Worm (Caenorhabditis elegans) whole organism, late embryonic: ENCODE data around the gene phat-6.
A peak's percentile ranks its signal among the peaks of the same experiment; 100 is the strongest.

Experiments
- K02D7.2 ChIP-seq: sonication (generic microtip); optimal IDR thresholded peaks from 2 replicates; lab custom pipeline; 2017; ENCODE audit warnings: mild to moderate bottlenecking, missing genetic modification characterization, missing compliant biosample characterization
- K09A11.1 ChIP-seq: sonication (generic microtip); optimal IDR thresholded peaks from 2 replicates; lab custom pipeline; 2017; ENCODE audit warnings: antibody characterized with exemption, mild to moderate bottlenecking, missing genetic modification characterization, missing compliant biosample characterization; ENCODE audit not compliant: insufficient read depth
- T23F11.4 ChIP-seq: fragments of 200-800 bp; sonication (Bioruptor generic); optimal IDR thresholded peaks from 2 replicates; lab custom pipeline; 2018; ENCODE audit warnings: mild to moderate bottlenecking, missing genetic modification characterization, missing compliant biosample characterization
- ceh-14 ChIP-seq: sonication (generic microtip); optimal IDR thresholded peaks from 2 replicates; lab custom pipeline; 2016; ENCODE audit warnings: missing genotype, missing genetic modification characterization, missing compliant biosample characterization
- ceh-18 ChIP-seq: sonication (generic microtip); optimal IDR thresholded peaks from 2 replicates; lab custom pipeline; 2016; ENCODE audit warnings: missing genetic modification characterization, missing compliant biosample characterization
- ceh-19 ChIP-seq: fragments of 200-800 bp; sonication (Bioruptor generic); optimal IDR thresholded peaks from 2 replicates; lab custom pipeline; 2018; ENCODE audit warnings: mild to moderate bottlenecking, missing genetic modification characterization, missing compliant biosample characterization
- ceh-2 ChIP-seq: sonication (generic microtip); optimal IDR thresholded peaks from 2 replicates; lab custom pipeline; 2016; ENCODE audit warnings: missing genotype, missing genetic modification characterization, missing compliant biosample characterization
- ceh-22 ChIP-seq: sonication (generic microtip); optimal IDR thresholded peaks from 2 replicates; lab custom pipeline; 2017; ENCODE audit warnings: missing biosample characterization, missing genetic modification characterization
- ceh-24 ChIP-seq: sonication (generic microtip); optimal IDR thresholded peaks from 2 replicates; lab custom pipeline; 2016; ENCODE audit warnings: mild to moderate bottlenecking, missing genetic modification characterization, missing compliant biosample characterization
- ceh-30 ChIP-seq: fragments of 150-350 bp; optimal IDR thresholded peaks from 2 replicates; lab custom pipeline; 2014; ENCODE audit warnings: missing biosample characterization, missing genetic modification characterization
- ceh-9 ChIP-seq: sonication (generic microtip); optimal IDR thresholded peaks from 2 replicates; lab custom pipeline; 2016; ENCODE audit warnings: mild to moderate bottlenecking, missing genetic modification characterization, inconsistent platforms, missing compliant biosample characterization
- che-1 ChIP-seq: sonication (generic microtip); optimal IDR thresholded peaks from 2 replicates; lab custom pipeline; 2016; ENCODE audit warnings: mild to moderate bottlenecking, missing genetic modification characterization, missing compliant biosample characterization
- elt-2 ChIP-seq: sonication (generic microtip); optimal IDR thresholded peaks from 2 replicates; lab custom pipeline; 2016; ENCODE audit warnings: missing genetic modification reagents, missing genetic modification characterization, missing compliant biosample characterization
- eyg-1 ChIP-seq: sonication (generic microtip); optimal IDR thresholded peaks from 2 replicates; lab custom pipeline; 2016; ENCODE audit warnings: missing genotype, missing genetic modification characterization, missing compliant biosample characterization
- fax-1 ChIP-seq: sonication (generic microtip); optimal IDR thresholded peaks from 2 replicates; lab custom pipeline; 2016; ENCODE audit warnings: missing genotype, missing genetic modification characterization, missing compliant biosample characterization
- fkh-10 ChIP-seq: fragments of 150-350 bp; optimal IDR thresholded peaks from 2 replicates; lab custom pipeline; 2014; ENCODE audit warnings: missing biosample characterization, missing genetic modification reagents, missing genetic modification characterization
- fkh-6 ChIP-seq: sonication (generic microtip); optimal IDR thresholded peaks from 2 replicates; lab custom pipeline; 2016; ENCODE audit warnings: missing genetic modification characterization, missing compliant biosample characterization
- hlh-13 ChIP-seq: fragments of 200-800 bp; sonication (Bioruptor generic); optimal IDR thresholded peaks from 2 replicates; lab custom pipeline; 2018; ENCODE audit warnings: mild to moderate bottlenecking, missing genetic modification characterization, missing compliant biosample characterization
- hlh-30 ChIP-seq: sonication (generic microtip); optimal IDR thresholded peaks from 2 replicates; lab custom pipeline; 2017; ENCODE audit warnings: antibody characterized with exemption, missing genetic modification characterization, missing compliant biosample characterization; ENCODE audit not compliant: insufficient read depth
- hlh-6 ChIP-seq: sonication (generic microtip); optimal IDR thresholded peaks from 2 replicates; lab custom pipeline; 2016; ENCODE audit warnings: missing genotype, missing genetic modification characterization, missing compliant biosample characterization
- hlh-8 ChIP-seq: sonication (generic microtip); optimal IDR thresholded peaks from 2 replicates; lab custom pipeline; 2016; ENCODE audit warnings: missing genotype, missing genetic modification characterization, missing compliant biosample characterization
- lim-6 ChIP-seq: sonication (generic microtip); optimal IDR thresholded peaks from 2 replicates; lab custom pipeline; 2016; ENCODE audit warnings: missing genetic modification characterization, missing compliant biosample characterization
- lin-11 ChIP-seq: fragments of 200-800 bp; sonication (Bioruptor generic); optimal IDR thresholded peaks from 2 replicates; lab custom pipeline; 2018; ENCODE audit warnings: mild to moderate bottlenecking, missing genetic modification characterization, missing compliant biosample characterization
- nfya-1 ChIP-seq: sonication (generic microtip); optimal IDR thresholded peaks from 2 replicates; lab custom pipeline; 2017; ENCODE audit warnings: missing genetic modification characterization, mild to moderate bottlenecking, missing compliant biosample characterization, antibody characterized with exemption, moderate library complexity
- nhr-11 ChIP-seq: fragments of 150-350 bp; optimal IDR thresholded peaks from 2 replicates; lab custom pipeline; 2014; ENCODE audit warnings: missing biosample characterization, missing genetic modification characterization
- nhr-232 ChIP-seq: sonication (generic microtip); optimal IDR thresholded peaks from 2 replicates; lab custom pipeline; 2016; ENCODE audit warnings: missing genetic modification characterization, missing compliant biosample characterization
- npax-4 ChIP-seq: sonication (generic microtip); optimal IDR thresholded peaks from 2 replicates; lab custom pipeline; 2016; ENCODE audit warnings: missing genetic modification characterization, missing compliant biosample characterization
- odd-2 ChIP-seq: sonication (generic microtip); optimal IDR thresholded peaks from 2 replicates; lab custom pipeline; 2017; ENCODE audit warnings: antibody characterized with exemption, mild to moderate bottlenecking, missing genetic modification characterization, missing compliant biosample characterization
- pag-3 ChIP-seq: sonication (generic microtip); optimal IDR thresholded peaks from 2 replicates; lab custom pipeline; 2016; ENCODE audit warnings: missing compliant biosample characterization, missing genetic modification characterization, borderline replicate concordance
- pha-2 ChIP-seq: sonication (generic microtip); optimal IDR thresholded peaks from 2 replicates; lab custom pipeline; 2017; ENCODE audit warnings: mild to moderate bottlenecking, missing genetic modification characterization, missing compliant biosample characterization
- pha-4 ChIP-seq: fragments of 150-350 bp; optimal IDR thresholded peaks from 2 replicates; lab custom pipeline; 2018; ENCODE audit warnings: missing biosample characterization, missing genetic modification reagents, missing genetic modification characterization
- pqm-1 ChIP-seq: sonication (generic microtip); optimal IDR thresholded peaks from 2 replicates; lab custom pipeline; 2016; ENCODE audit warnings: missing genetic modification characterization, missing compliant biosample characterization
- pros-1 ChIP-seq: fragments of 150-350 bp; optimal IDR thresholded peaks from 2 replicates; lab custom pipeline; 2014; ENCODE audit warnings: missing biosample characterization, missing genetic modification reagents, missing genetic modification characterization
- ref-2 ChIP-seq: sonication (generic microtip); optimal IDR thresholded peaks from 2 replicates; lab custom pipeline; 2016; ENCODE audit warnings: missing genetic modification characterization, missing compliant biosample characterization
- sdc-2 ChIP-seq: sonication (generic microtip); optimal IDR thresholded peaks from 2 replicates; lab custom pipeline; 2016; ENCODE audit warnings: missing genotype, missing genetic modification characterization, missing compliant biosample characterization
- tbx-7 ChIP-seq: sonication (generic microtip); optimal IDR thresholded peaks from 2 replicates; lab custom pipeline; 2016; ENCODE audit warnings: missing genotype, missing genetic modification characterization, missing compliant biosample characterization
- unc-55 ChIP-seq: sonication (generic microtip); optimal IDR thresholded peaks from 2 replicates; lab custom pipeline; 2017; ENCODE audit warnings: missing biosample characterization, missing genetic modification reagents, missing genetic modification characterization
- unc-86 ChIP-seq: sonication (generic microtip); optimal IDR thresholded peaks from 2 replicates; lab custom pipeline; 2016; ENCODE audit warnings: missing genetic modification characterization, missing compliant biosample characterization
- zip-5 ChIP-seq: sonication (generic microtip); optimal IDR thresholded peaks from 2 replicates; lab custom pipeline; 2016; ENCODE audit warnings: missing genetic modification characterization, missing compliant biosample characterization
- ztf-16 ChIP-seq: sonication (generic microtip); optimal IDR thresholded peaks from 2 replicates; lab custom pipeline; 2017; ENCODE audit warnings: missing genetic modification characterization, missing compliant biosample characterization

phat-6 gene

ce11 chrX:15181454-15181853 is 12.7 kb downstream of the phat-6 start, which contains the start of gene pkhm-2 (continued):
- TF ChIP-seq hlh-30 (peak; percentile 52), ceh-24 (tag; lab: Kevin White, UChicago) (no peak), K02D7.2 (tag; lab: Kevin White, UChicago) (no peak), sdc-2 (tag; lab: Kevin White, UChicago) (peak; percentile 78), nfya-1 (tag; lab: Kevin White, UChicago) (peak; percentile 59), pqm-1 (no peak), fkh-6 (tag; lab: Kevin White, UChicago) (no peak), ceh-2 (tag; lab: Kevin White, UChicago) (peak; percentile 18), odd-2 (tag; lab: Kevin White, UChicago) (no peak), lin-11 (tag; lab: Kevin White, UChicago) (no peak), fax-1 (no peak), pha-4 (tag; lab: Kevin White, UChicago) (no peak), hlh-13 (GFP tag; lab: Kevin White, UChicago) (no peak), ceh-22 (tag; lab: Kevin White, UChicago) (no peak), npax-4 (tag; lab: Kevin White, UChicago) (no peak), ceh-14 (tag; lab: Kevin White, UChicago) (no peak), nhr-11 (tag; lab: Kevin White, UChicago) (no peak), ceh-18 (peak; percentile 80), pha-2 (tag; lab: Kevin White, UChicago) (no peak), pros-1 (tag; lab: Kevin White, UChicago) (no peak), pag-3 (tag; lab: Kevin White, UChicago) (no peak), nhr-232 (peak; percentile 40), unc-86 (tag; lab: Kevin White, UChicago) (no peak), zip-5 (tag; lab: Kevin White, UChicago) (peak; percentile 1), elt-2 (tag; lab: Kevin White, UChicago) (peak; percentile 62), tbx-7 (no peak), T23F11.4 (GFP tag; lab: Kevin White, UChicago) (no peak), hlh-8 (no peak), eyg-1 (tag; lab: Kevin White, UChicago) (no peak), ceh-30 (tag; lab: Kevin White, UChicago) (no peak)

DNA sequence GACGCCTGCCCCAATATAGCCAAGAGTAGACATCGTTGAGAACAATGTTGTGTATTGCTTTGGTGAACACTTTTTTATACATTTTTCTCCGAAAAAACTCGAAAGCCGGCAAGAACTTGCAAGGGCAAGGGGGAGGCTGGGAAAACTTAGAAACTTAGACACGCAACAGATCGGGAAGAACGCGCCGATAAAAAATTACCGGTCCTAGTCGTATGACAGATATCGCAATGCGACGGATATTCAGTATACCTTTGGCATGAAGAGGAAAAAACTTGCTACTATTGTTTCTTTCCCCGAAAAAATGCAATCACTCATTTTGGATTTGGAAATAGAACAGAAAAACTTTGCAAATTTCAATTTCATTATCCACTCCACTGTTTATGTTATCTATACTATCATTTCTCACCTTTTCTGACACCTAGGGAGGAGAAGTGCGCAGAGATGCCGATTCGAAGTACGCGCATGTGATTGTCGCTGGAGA is 17.7 kb downstream of the phat-6 start, which contains the start of gene col-41:
col-41 (minus strand) TSS at position 51 of the 481 bp plus-strand sequence.
- TF ChIP-seq hlh-30 (no peak), hlh-6 (tag; lab: Kevin White, UChicago) (no peak), unc-86 (tag; lab: Kevin White, UChicago) (no peak), pag-3 (tag; lab: Kevin White, UChicago) (no peak), fkh-6 (tag; lab: Kevin White, UChicago) (no peak), fkh-10 (GFP tag; lab: Kevin White, UChicago) (no peak), unc-55 (GFP tag; lab: Kevin White, UChicago) (no peak), pros-1 (tag; lab: Kevin White, UChicago) (no peak), ref-2 (tag; lab: Kevin White, UChicago) (no peak), ztf-16 (tag; lab: Kevin White, UChicago) (no peak), pqm-1 (no peak), nhr-232 (no peak), nfya-1 (tag; lab: Kevin White, UChicago) (no peak), che-1 (tag; lab: Kevin White, UChicago) (no peak), K09A11.1 (tag; lab: Kevin White, UChicago) (no peak), ceh-22 (tag; lab: Kevin White, UChicago) (no peak), ceh-9 (no peak), ceh-19 (GFP tag; lab: Kevin White, UChicago) (no peak), lim-6 (tag; lab: Kevin White, UChicago) (no peak)
